Fruit fly (Drosophila melanogaster): ENCODE results near the gene GCS2beta.

Gene GCS2beta

dm6 chr2L:17466950-17467349, 17.2 kb downstream of the GCS2beta start:
- TF ChIP-seq CG9705 (GFP tag; optimal IDR thresholded peaks at IDR 0.05) (no peak), woc (GFP tag; optimal IDR thresholded peaks at IDR 0.05) (no peak), OdsH (GFP tag; optimal IDR thresholded peaks at IDR 0.05) (no peak), fru (GFP tag; optimal IDR thresholded peaks at IDR 0.05) (peak; percentile 28), foxo (GFP tag; optimal IDR thresholded peaks at IDR 0.05) (peak in 1 of 2 experiments; percentile 28), jim (GFP tag; optimal IDR thresholded peaks at IDR 0.05) (no peak), rgr (GFP tag; optimal IDR thresholded peaks at IDR 0.05) (peak; percentile 1), Vsx2 (GFP tag; optimal IDR thresholded peaks at IDR 0.05; ENCODE audit: partially characterized antibody) (no peak), Myc (optimal IDR thresholded peaks at IDR 0.05) (no peak)

DNA sequence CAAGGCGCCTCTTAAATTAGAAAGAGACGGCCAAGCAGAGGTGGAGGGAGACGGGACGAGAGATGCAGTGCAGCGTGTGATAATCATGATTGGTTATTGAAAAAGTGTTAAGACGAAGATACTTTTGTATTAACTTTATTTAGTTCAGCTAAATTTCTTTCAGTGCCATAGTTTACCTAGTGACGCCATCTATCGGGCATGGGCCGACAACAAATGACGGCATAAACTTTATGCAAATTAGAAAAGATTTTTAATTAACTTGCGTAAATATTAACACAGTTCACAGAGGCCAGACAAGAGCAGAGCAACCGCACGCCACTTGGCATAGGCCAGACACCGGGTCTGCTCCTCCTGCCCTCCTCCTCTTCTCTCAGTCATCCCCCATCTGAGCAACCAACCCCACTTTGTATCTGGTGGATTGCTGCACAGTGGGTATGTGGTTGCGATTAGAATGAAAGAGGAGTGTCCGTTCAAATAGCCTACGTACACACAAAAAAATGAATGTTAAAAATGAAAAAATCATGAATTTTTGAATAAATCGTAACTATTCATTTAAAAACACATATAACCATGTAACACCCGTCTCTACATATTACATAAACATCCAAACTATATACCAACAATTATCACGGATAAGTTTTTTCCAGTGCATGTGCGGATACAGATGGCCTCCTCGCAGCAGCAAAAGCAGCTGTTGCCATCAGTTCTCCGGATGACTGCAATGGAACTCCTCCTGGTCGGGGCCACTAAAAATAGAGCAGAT, 18.0 kb downstream of the GCS2beta start:
- no peak for TF ChIP-seq Hr83 (GFP tag; optimal IDR thresholded peaks at IDR 0.05; ENCODE audit: poor library complexity, severe bottlenecking)
- no peak for TF ChIP-seq Jra (GFP tag; optimal IDR thresholded peaks at IDR 0.05)
- peak; percentile 29 for TF ChIP-seq HLH106 (tag; optimal IDR thresholded peaks at IDR 0.05)
- no peak for TF ChIP-seq CG32264 (GFP tag; optimal IDR thresholded peaks at IDR 0.05)
- no peak for TF ChIP-seq dl (GFP tag; optimal IDR thresholded peaks at IDR 0.05; ENCODE audit: insufficient read depth in 1 of 2, partially characterized antibody in 2 of 2)
- no peak for TF ChIP-seq Dfd (GFP tag; optimal IDR thresholded peaks at IDR 0.05)
- TF ChIP-seq lola (GFP tag; optimal IDR thresholded peaks at IDR 0.05) = no peak
- no peak for TF ChIP-seq Abd-B (GFP tag; optimal IDR thresholded peaks at IDR 0.05)
- no peak for TF ChIP-seq pan (optimal IDR thresholded peaks at IDR 0.05)
- TF ChIP-seq sage (GFP tag; optimal IDR thresholded peaks at IDR 0.05) = no peak
- TF ChIP-seq ey (GFP tag; optimal IDR thresholded peaks at IDR 0.05) = peak; percentile 57
- TF ChIP-seq GATAd (GFP tag; optimal IDR thresholded peaks at IDR 0.05) = no peak
- TF ChIP-seq dmrt93B (GFP tag; optimal IDR thresholded peaks at IDR 0.05) = no peak
- no peak for TF ChIP-seq Hr78 (GFP tag; optimal IDR thresholded peaks at IDR 0.05)
- no peak for TF ChIP-seq dsf (GFP tag; optimal IDR thresholded peaks at IDR 0.05; ENCODE audit: borderline replicate concordance)
- peak; percentile 46 for TF ChIP-seq h (GFP tag; optimal IDR thresholded peaks at IDR 0.05)
- TF ChIP-seq CG9705 (GFP tag; optimal IDR thresholded peaks at IDR 0.05) = no peak
- no peak for TF ChIP-seq N (GFP tag; optimal IDR thresholded peaks at IDR 0.05)
- TF ChIP-seq foxo (GFP tag; optimal IDR thresholded peaks at IDR 0.05) = peak in 1 of 2 experiments; percentile 53
- TF ChIP-seq Hnf4 (GFP tag; optimal IDR thresholded peaks at IDR 0.05) = peak; percentile 39
- TF ChIP-seq psq (GFP tag; optimal IDR thresholded peaks at IDR 0.05) = peak; percentile 19
- no peak for TF ChIP-seq Mio (GFP tag; optimal IDR thresholded peaks at IDR 0.05)
- peak; percentile 54 for TF ChIP-seq fru (GFP tag; optimal IDR thresholded peaks at IDR 0.05)
- TF ChIP-seq brk (GFP tag; optimal IDR thresholded peaks at IDR 0.05) = no peak
- TF ChIP-seq Myc (optimal IDR thresholded peaks at IDR 0.05) = no peak
- TF ChIP-seq OdsH (GFP tag; optimal IDR thresholded peaks at IDR 0.05) = peak; percentile 47
- no peak for TF ChIP-seq jim (GFP tag; optimal IDR thresholded peaks at IDR 0.05)
- TF ChIP-seq usp (GFP tag; optimal IDR thresholded peaks at IDR 0.05) = no peak
- no peak for TF ChIP-seq Dif (GFP tag; optimal IDR thresholded peaks at IDR 0.05; ENCODE audit: partially characterized antibody)
- TF ChIP-seq tai (GFP tag; optimal IDR thresholded peaks at IDR 0.05) = no peak
- TF ChIP-seq rgr (GFP tag; optimal IDR thresholded peaks at IDR 0.05) = peak; percentile 53
- TF ChIP-seq br (GFP tag; optimal IDR thresholded peaks at IDR 0.05) = peak; percentile 3
- no peak for TF ChIP-seq Rel (GFP tag; optimal IDR thresholded peaks at IDR 0.05)
- no peak for TF ChIP-seq Rel (tag; optimal IDR thresholded peaks at IDR 0.05)
- peak; percentile 11 for TF ChIP-seq woc (GFP tag; optimal IDR thresholded peaks at IDR 0.05)
- no peak for TF ChIP-seq Sp1 (GFP tag; optimal IDR thresholded peaks at IDR 0.05)
- no peak for TF ChIP-seq CrebA (GFP tag; optimal IDR thresholded peaks at IDR 0.05; ENCODE audit: borderline replicate concordance)
- TF ChIP-seq Vsx2 (GFP tag; optimal IDR thresholded peaks at IDR 0.05; ENCODE audit: partially characterized antibody) = no peak
- peak; percentile 66 for TF ChIP-seq sv (GFP tag; optimal IDR thresholded peaks at IDR 0.05)

Data from whole organism, wandering third instar larva.